Worm (Caenorhabditis elegans) whole organism, young adult: Measurements from ENCODE around the gene ncs-3.

Source experiments
- B0035.1 ChIP-seq: sonication (generic microtip); optimal IDR thresholded peaks from 2 replicates; lab custom pipeline; 2016; ENCODE audit warnings: missing genetic modification characterization, mild to moderate bottlenecking, missing compliant biosample characterization, missing genotype, missing genetic modification reagents
- C06A6.2 ChIP-seq: fragments of 200-800 bp; sonication (Bioruptor generic); conservative IDR thresholded peaks from 2 replicates; pipeline ENCODE4 v1.3.6; 2022; ENCODE audit warnings: missing genetic modification characterization, missing compliant biosample characterization
- D2030.7 ChIP-seq: fragments of 200-800 bp; sonication (Bioruptor generic); IDR thresholded peaks from 2 replicates; pipeline ENCODE4 v1.3.6; 2022; ENCODE audit warnings: missing genetic modification reagents, missing genetic modification characterization, missing compliant biosample characterization
- F22D6.2 ChIP-seq: sonication (generic microtip); optimal IDR thresholded peaks from 2 replicates; lab custom pipeline; 2016; ENCODE audit warnings: mild to moderate bottlenecking, missing genetic modification characterization, missing compliant biosample characterization
- F23B12.7 ChIP-seq: sonication (generic microtip); optimal IDR thresholded peaks from 2 replicates; lab custom pipeline; 2017; ENCODE audit warnings: missing genetic modification characterization, mild to moderate bottlenecking, missing compliant biosample characterization, antibody characterized with exemption, moderate library complexity; ENCODE audit not compliant: insufficient read depth
- F33H1.4 ChIP-seq: fragments of 200-800 bp; sonication (Bioruptor generic); IDR thresholded peaks from 2 replicates; pipeline ENCODE4 v1.3.6; 2022; ENCODE audit warnings: missing genetic modification reagents, missing genetic modification characterization, missing compliant biosample characterization
- F39B2.1 ChIP-seq: fragments of 200-800 bp; sonication (Bioruptor generic); IDR thresholded peaks from 2 replicates; pipeline ENCODE4 v1.3.6; 2022; ENCODE audit warnings: missing genetic modification reagents, missing genetic modification characterization, missing compliant biosample characterization
- F49E8.2 ChIP-seq: sonication (generic microtip); optimal IDR thresholded peaks from 3 replicates; lab custom pipeline; 2017; ENCODE audit warnings: missing genetic modification characterization, mild to moderate bottlenecking, missing compliant biosample characterization, antibody characterized with exemption, moderate library complexity; ENCODE audit not compliant: insufficient read depth
- F52B5.7 ChIP-seq: sonication (generic microtip); optimal IDR thresholded peaks from 2 replicates; lab custom pipeline; 2016; ENCODE audit warnings: mild to moderate bottlenecking, missing genetic modification characterization, missing compliant biosample characterization
- K11D2.4 ChIP-seq: fragments of 200-800 bp; sonication (Bioruptor generic); IDR thresholded peaks from 2 replicates; pipeline ENCODE4 v1.3.6; 2022; ENCODE audit warnings: missing genetic modification reagents, missing genetic modification characterization, missing compliant biosample characterization
- Y53G8AR.9 ChIP-seq: fragments of 200-800 bp; sonication (Bioruptor generic); conservative IDR thresholded peaks from 2 replicates; pipeline ENCODE4 v1.3.6; 2022; ENCODE audit warnings: missing genetic modification reagents, missing genetic modification characterization, missing compliant biosample characterization
- Y67H2A.10 ChIP-seq: fragments of 200-800 bp; sonication (Bioruptor generic); conservative IDR thresholded peaks from 2 replicates; pipeline ENCODE4 v1.3.6; 2022; ENCODE audit warnings: missing genetic modification reagents, missing genetic modification characterization, missing compliant biosample characterization
- Y79H2A.3 ChIP-seq: fragments of 200-800 bp; sonication (Bioruptor generic); conservative IDR thresholded peaks from 2 replicates; pipeline ENCODE4 v1.3.6; 2022; ENCODE audit warnings: missing genetic modification reagents, missing genetic modification characterization, missing compliant biosample characterization
- aptf-2 ChIP-seq: fragments of 200-800 bp; sonication (Bioruptor generic); conservative IDR thresholded peaks from 2 replicates; pipeline ENCODE4 v1.3.6; 2022; ENCODE audit warnings: missing genetic modification reagents, missing genetic modification characterization, missing compliant biosample characterization
- attf-5 ChIP-seq: fragments of 200-800 bp; sonication (Bioruptor generic); optimal IDR thresholded peaks from 2 replicates; lab custom pipeline; 2018; ENCODE audit warnings: mild to moderate bottlenecking, missing genetic modification characterization, missing compliant biosample characterization
- attf-6 ChIP-seq: fragments of 200-800 bp; sonication (Bioruptor generic); IDR thresholded peaks from 2 replicates; pipeline ENCODE4 v1.3.6; 2022; ENCODE audit warnings: missing genetic modification reagents, missing genetic modification characterization, missing compliant biosample characterization
- bed-1 ChIP-seq: fragments of 200-800 bp; sonication (Bioruptor generic); IDR thresholded peaks from 2 replicates; pipeline ENCODE4 v1.3.6; 2022; ENCODE audit warnings: missing genetic modification reagents, missing genetic modification characterization, missing compliant biosample characterization
- cebp-1 ChIP-seq, 2 experiments: fragments of 200-800 bp in 1 of 2; sonication (Bioruptor generic) in 1 of 2; sonication (generic microtip) in 1 of 2; IDR thresholded peaks in 1 of 2; optimal IDR thresholded peaks in 1 of 2; 2 replicates each; pipeline versions ENCODE4 v1.3.6 to Lab custom; 2017 to 2022; ENCODE audit warnings: missing compliant biosample characterization in 2 of 2, missing genetic modification characterization in 2 of 2, mild to moderate bottlenecking in 1 of 2, missing genetic modification reagents in 1 of 2, moderate library complexity in 1 of 2
- ceh-100 ChIP-seq: fragments of 200-800 bp; sonication (Bioruptor generic); IDR thresholded peaks from 2 replicates; pipeline ENCODE4 v1.3.6; 2022; ENCODE audit warnings: missing genetic modification reagents, missing genetic modification characterization, missing compliant biosample characterization
- ceh-27 ChIP-seq: fragments of 200-800 bp; sonication (Bioruptor generic); optimal IDR thresholded peaks from 2 replicates; lab custom pipeline; 2018; ENCODE audit warnings: mild to moderate bottlenecking, missing genetic modification characterization, moderate library complexity, missing compliant biosample characterization
- dox-1 ChIP-seq: fragments of 200-800 bp; sonication (Bioruptor generic); IDR thresholded peaks from 2 replicates; pipeline ENCODE4 v1.3.6; 2022; ENCODE audit warnings: missing genetic modification reagents, missing genetic modification characterization, missing compliant biosample characterization
- egl-44 ChIP-seq: fragments of 200-800 bp; sonication (Bioruptor generic); IDR thresholded peaks from 2 replicates; pipeline ENCODE4 v1.3.6; 2022; ENCODE audit warnings: missing genetic modification reagents, missing genetic modification characterization, missing compliant biosample characterization
- egrh-3 ChIP-seq: fragments of 200-800 bp; sonication (Bioruptor generic); IDR thresholded peaks from 2 replicates; pipeline ENCODE4 v1.3.6; 2022; ENCODE audit warnings: missing genetic modification reagents, missing genetic modification characterization, missing compliant biosample characterization
- hlh-26 ChIP-seq: fragments of 200-800 bp; sonication (Bioruptor generic); conservative IDR thresholded peaks from 2 replicates; pipeline ENCODE4 v1.3.6; 2022; ENCODE audit warnings: missing genetic modification reagents, missing genetic modification characterization, missing compliant biosample characterization
- hmg-20 ChIP-seq: fragments of 200-800 bp; sonication (Bioruptor generic); IDR thresholded peaks from 2 replicates; pipeline ENCODE4 v1.3.6; 2022; ENCODE audit warnings: missing genetic modification reagents, missing genetic modification characterization, missing compliant biosample characterization
- let-607 ChIP-seq, 2 experiments: fragments of 200-800 bp in 1 of 2; sonication (Bioruptor generic) in 1 of 2; sonication (generic microtip) in 1 of 2; optimal IDR thresholded peaks; 2 replicates each; lab custom pipeline; 2016 to 2018; ENCODE audit warnings: mild to moderate bottlenecking in 2 of 2, missing compliant biosample characterization in 2 of 2, missing genetic modification characterization in 2 of 2, moderate library complexity in 2 of 2, missing genotype in 1 of 2
- lin-40 ChIP-seq: sonication (generic microtip); optimal IDR thresholded peaks from 2 replicates; lab custom pipeline; 2016; ENCODE audit warnings: missing genetic modification characterization, mild to moderate bottlenecking, missing compliant biosample characterization, missing genotype, missing genetic modification reagents
- lir-1 ChIP-seq: fragments of 200-800 bp; sonication (Bioruptor generic); conservative IDR thresholded peaks from 2 replicates; pipeline ENCODE4 v1.3.6; 2022; ENCODE audit warnings: missing genetic modification reagents, missing genetic modification characterization, missing compliant biosample characterization
- lsy-27 ChIP-seq: sonication (generic microtip); optimal IDR thresholded peaks from 2 replicates; lab custom pipeline; 2017; ENCODE audit warnings: missing genetic modification characterization, mild to moderate bottlenecking, missing compliant biosample characterization, antibody characterized with exemption, missing genotype, borderline replicate concordance; ENCODE audit not compliant: insufficient read depth
- mel-28 ChIP-seq: sonication (generic microtip); optimal IDR thresholded peaks from 2 replicates; lab custom pipeline; 2016; ENCODE audit warnings: borderline replicate concordance, mild to moderate bottlenecking, missing genetic modification characterization, missing compliant biosample characterization
- nfya-1 ChIP-seq: sonication (generic microtip); optimal IDR thresholded peaks from 2 replicates; lab custom pipeline; 2017; ENCODE audit warnings: antibody characterized with exemption, missing compliant biosample characterization, missing genetic modification characterization, borderline replicate concordance; ENCODE audit not compliant: insufficient read depth
- nhr-27 ChIP-seq: fragments of 200-800 bp; sonication (Bioruptor generic); optimal IDR thresholded peaks from 2 replicates; lab custom pipeline; 2018; ENCODE audit warnings: mild to moderate bottlenecking, missing genetic modification characterization, moderate library complexity, missing compliant biosample characterization
- pbrm-1 ChIP-seq: fragments of 200-800 bp; sonication (Bioruptor generic); IDR thresholded peaks from 2 replicates; pipeline ENCODE4 v1.3.6; 2022; ENCODE audit warnings: missing genetic modification reagents, missing genetic modification characterization, missing compliant biosample characterization
- rcor-1 ChIP-seq: fragments of 200-800 bp; sonication (Bioruptor generic); IDR thresholded peaks from 2 replicates; pipeline ENCODE4 v1.3.6; 2022; ENCODE audit warnings: missing genetic modification reagents, missing genetic modification characterization, missing compliant biosample characterization
- sdz-38 ChIP-seq: sonication (generic microtip); optimal IDR thresholded peaks from 2 replicates; lab custom pipeline; 2016; ENCODE audit warnings: missing genotype, missing genetic modification characterization, missing compliant biosample characterization
- sea-2 ChIP-seq: fragments of 200-800 bp; sonication (Bioruptor generic); IDR thresholded peaks from 2 replicates; pipeline ENCODE4 v1.3.6; 2022; ENCODE audit warnings: missing genetic modification characterization, missing compliant biosample characterization
- snpc-1.1 ChIP-seq: sonication (generic microtip); optimal IDR thresholded peaks from 2 replicates; lab custom pipeline; 2017; ENCODE audit warnings: missing genetic modification characterization, mild to moderate bottlenecking, missing compliant biosample characterization, antibody characterized with exemption, moderate library complexity, missing genotype, missing genetic modification reagents; ENCODE audit not compliant: insufficient read depth
- snpc-1.3 ChIP-seq: sonication (generic microtip); optimal IDR thresholded peaks from 2 replicates; lab custom pipeline; 2017; ENCODE audit warnings: missing genetic modification characterization, mild to moderate bottlenecking, missing compliant biosample characterization, antibody characterized with exemption, moderate library complexity, missing genotype, missing genetic modification reagents; ENCODE audit not compliant: insufficient read depth
- tlf-1 ChIP-seq: fragments of 200-800 bp; sonication (Bioruptor generic); optimal IDR thresholded peaks from 2 replicates; lab custom pipeline; 2018; ENCODE audit warnings: mild to moderate bottlenecking, missing genetic modification characterization, missing compliant biosample characterization
- xnd-1 ChIP-seq: sonication (generic microtip); optimal IDR thresholded peaks from 2 replicates; lab custom pipeline; 2016; ENCODE audit warnings: missing genotype, missing genetic modification reagents, missing genetic modification characterization, missing compliant biosample characterization
- zim-3 ChIP-seq: sonication (generic microtip); optimal IDR thresholded peaks from 2 replicates; lab custom pipeline; 2017; ENCODE audit warnings: mild to moderate bottlenecking, missing genetic modification characterization, moderate library complexity, missing compliant biosample characterization
- ztf-28 ChIP-seq: fragments of 200-800 bp; sonication (Bioruptor generic); IDR thresholded peaks from 2 replicates; pipeline ENCODE4 v1.3.6; 2022; ENCODE audit warnings: missing genetic modification reagents, missing genetic modification characterization, missing compliant biosample characterization
- ztf-3 ChIP-seq: fragments of 200-800 bp; sonication (Bioruptor generic); optimal IDR thresholded peaks from 2 replicates; lab custom pipeline; 2018; ENCODE audit warnings: mild to moderate bottlenecking, missing genetic modification characterization, missing compliant biosample characterization
- ztf-6 ChIP-seq: fragments of 200-800 bp; sonication (Bioruptor generic); IDR thresholded peaks from 2 replicates; pipeline ENCODE4 v1.3.6; 2022; ENCODE audit warnings: missing genetic modification reagents, missing genetic modification characterization, missing compliant biosample characterization

The ncs-3 gene

ce11 chrX:1010627-1011452 is 43.0 kb upstream of the ncs-3 start (continued):
- TF ChIP-seq lsy-27 (tag; lab: Kevin White, UChicago) (no peak), ztf-28 (no peak), B0035.1 (tag; lab: Kevin White, UChicago) (peak; percentile 2), D2030.7 (GFP tag; lab: Robert Waterston, UW) (no peak), hmg-20 (GFP tag; lab: Robert Waterston, UW) (peak; percentile 44; the same call in 1 of the 2 replicates), snpc-1.3 (tag; lab: Kevin White, UChicago) (no peak), pbrm-1 (GFP tag; lab: Robert Waterston, UW) (peak; percentile 24; the same call in 1 of the 2 replicates), nhr-27 (tag; lab: Kevin White, UChicago) (peak; percentile 50), egrh-3 (GFP tag; lab: Robert Waterston, UW) (no peak), bed-1 (no peak), egl-44 (GFP tag; lab: Robert Waterston, UW) (peak; percentile 77), zim-3 (tag; lab: Kevin White, UChicago) (no peak), ztf-6 (no peak), F22D6.2 (tag; lab: Kevin White, UChicago) (peak; percentile 1), tlf-1 (GFP tag; lab: Kevin White, UChicago) (peak; percentile 51), lin-40 (tag; lab: Kevin White, UChicago) (peak; percentile 55), ceh-27 (no peak), F23B12.7 (no peak), snpc-1.1 (tag; lab: Kevin White, UChicago) (no peak), F52B5.7 (no peak), ceh-100 (GFP tag; lab: Robert Waterston, UW) (no peak), C06A6.2 (GFP tag; lab: Robert Waterston, UW) (no peak), Y79H2A.3 (no peak), lir-1 (GFP tag; lab: Robert Waterston, UW) (peak; percentile 28; the same call in 1 of the 2 replicates), hlh-26 (GFP tag; lab: Robert Waterston, UW) (no peak), sea-2 (GFP tag; lab: Robert Waterston, UW) (no peak), K11D2.4 (GFP tag; lab: Robert Waterston, UW) (peak; percentile 59; the same call in 1 of the 2 replicates), sdz-38 (tag; lab: Kevin White, UChicago) (no peak), xnd-1 (no peak), cebp-1 (GFP tag; IDR thresholded peaks at IDR 0.05; lab: Robert Waterston, UW) (peak; percentile 16; the same call in 1 of the 2 replicates), cebp-1 (tag; optimal IDR thresholded peaks at IDR 0.05; lab: Kevin White, UChicago) (peak; percentile 46), attf-5 (GFP tag; lab: Kevin White, UChicago) (no peak), aptf-2 (GFP tag; lab: Robert Waterston, UW) (0 out of 2 replicates have a peak, but pooled peaks have one; percentile 17), ztf-3 (GFP tag; lab: Kevin White, UChicago) (no peak), nfya-1 (tag; lab: Kevin White, UChicago) (no peak), dox-1 (GFP tag; lab: Robert Waterston, UW) (peak; percentile 13), rcor-1 (GFP tag; lab: Robert Waterston, UW) (no peak), attf-6 (no peak), Y67H2A.10 (GFP tag; lab: Robert Waterston, UW) (0 out of 2 replicates have a peak, but pooled peaks have one; percentile 9), mel-28 (no peak), F49E8.2 (tag; lab: Kevin White, UChicago) (no peak), let-607 (tag; optimal IDR thresholded peaks at IDR 0.05; lab: Kevin White, UChicago) (peak in 1 of 2 experiments; percentile 60), F39B2.1 (no peak), F33H1.4 (no peak), Y53G8AR.9 (GFP tag; lab: Robert Waterston, UW) (peak; percentile 65; the same call in 1 of the 2 replicates)
